Worm (Caenorhabditis elegans): ENCODE measurements around the gene srh-36.

DNA sequence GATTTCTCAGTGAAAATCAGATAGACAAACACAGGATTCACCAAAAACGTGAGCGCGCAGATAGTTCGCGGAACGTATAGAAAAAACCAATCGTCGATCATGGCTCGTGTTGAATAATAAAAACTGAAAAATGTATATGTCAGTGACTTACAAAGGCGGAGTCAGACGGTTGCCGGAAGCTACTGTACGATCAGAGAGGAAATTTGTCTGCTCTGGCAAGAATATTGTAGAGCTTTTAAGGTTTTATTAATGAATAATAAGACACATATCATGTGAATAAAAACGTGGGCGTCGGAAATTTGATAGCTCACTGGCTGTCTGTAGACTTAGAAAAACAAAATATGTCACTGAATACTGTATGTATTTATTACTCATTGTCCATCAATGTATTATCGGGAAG is 34.0 kb upstream of the srh-36 start, which contains the start of gene srj-57:
- TF ChIP-seq flt-1 (GFP tag; IDR thresholded peaks at IDR 0.05) (no peak), med-1 (GFP tag; optimal IDR thresholded peaks at IDR 0.05; ENCODE audit: insufficient read depth) (no peak), ztf-23 (GFP tag; IDR thresholded peaks at IDR 0.05) (no peak), ztf-29 (GFP tag; IDR thresholded peaks at IDR 0.05) (no peak), cog-1 (tag; optimal IDR thresholded peaks at IDR 0.05) (no peak), ref-1 (GFP tag; conservative IDR thresholded peaks at IDR 0.05) (no peak), klf-2 (GFP tag; conservative IDR thresholded peaks at IDR 0.05) (no peak), tab-1 (GFP tag; IDR thresholded peaks at IDR 0.05) (no peak), T22C8.4 (GFP tag; IDR thresholded peaks at IDR 0.05) (no peak)
